Worm (Caenorhabditis elegans) whole organism, L4 larva: Measurements from ENCODE around the gene unc-43.

Experiments used
- F37D6.2 ChIP-seq: sonication (generic microtip); optimal IDR thresholded peaks from 2 replicates; lab custom pipeline; 2016; ENCODE audit warnings: mild to moderate bottlenecking, missing genetic modification characterization, missing compliant biosample characterization
- F44E2.7 ChIP-seq: fragments of 200-800 bp; sonication (Bioruptor generic); IDR thresholded peaks from 2 replicates; pipeline ENCODE4 v2.1.2; 2022; ENCODE audit warnings: missing genetic modification characterization, missing compliant biosample characterization
- T26A8.4 ChIP-seq: fragments of 200-800 bp; sonication (Bioruptor generic); IDR thresholded peaks from 2 replicates; pipeline ENCODE4 v1.3.6; 2022; ENCODE audit warnings: missing genetic modification characterization, missing compliant biosample characterization
- Y48G9A.11 ChIP-seq: fragments of 200-800 bp; sonication (Bioruptor generic); IDR thresholded peaks from 2 replicates; pipeline ENCODE4 v1.3.6; 2022; ENCODE audit warnings: missing genetic modification reagents, missing genetic modification characterization, missing compliant biosample characterization
- ZK337.2 ChIP-seq: fragments of 200-800 bp; sonication (Bioruptor generic); IDR thresholded peaks from 2 replicates; pipeline ENCODE4 v1.3.6; 2022; ENCODE audit warnings: missing genetic modification reagents, missing genetic modification characterization, missing compliant biosample characterization
- ZK546.5 ChIP-seq, 2 experiments: sonication (generic microtip); optimal IDR thresholded peaks; 2 replicates each; lab custom pipeline; 2017; ENCODE audit warnings: missing biosample characterization in 2 of 2, missing genetic modification characterization in 2 of 2
- aha-1 ChIP-seq: fragments of 150-350 bp; peaks from one replicate; lab custom pipeline; 2014; ENCODE audit warnings: missing biosample characterization, missing genetic modification characterization
- aly-2 ChIP-seq: sonication (generic microtip); optimal IDR thresholded peaks from 2 replicates; lab custom pipeline; 2018; ENCODE audit warnings: missing biosample characterization, missing genetic modification characterization
- arid-1 ChIP-seq: fragments of 200-800 bp; sonication (Bioruptor generic); conservative IDR thresholded peaks from 2 replicates; pipeline ENCODE4 v1.3.6; 2022; ENCODE audit warnings: missing genetic modification reagents, missing genetic modification characterization, missing compliant biosample characterization
- attf-4 ChIP-seq: sonication (generic microtip); optimal IDR thresholded peaks from 3 replicates; lab custom pipeline; 2017; ENCODE audit warnings: missing biosample characterization, missing genetic modification characterization
- ceh-20 ChIP-seq: fragments of 200-800 bp; sonication (Bioruptor generic); IDR thresholded peaks from 2 replicates; pipeline ENCODE4 v1.3.6; 2022; ENCODE audit warnings: missing genetic modification reagents, missing genetic modification characterization, missing compliant biosample characterization
- ceh-32 ChIP-seq: sonication (generic microtip); optimal IDR thresholded peaks from 2 replicates; lab custom pipeline; 2016; ENCODE audit warnings: mild to moderate bottlenecking, missing genetic modification characterization, missing compliant biosample characterization; ENCODE audit not compliant: poor library complexity
- ces-1 ChIP-seq: fragments of 150-350 bp; sonication (generic microtip); optimal IDR thresholded peaks from 4 replicates; lab custom pipeline; 2014; ENCODE audit warnings: missing biosample characterization, missing genetic modification reagents, missing genetic modification characterization
- cey-2 ChIP-seq: sonication (generic microtip); optimal IDR thresholded peaks from 3 replicates; lab custom pipeline; 2017; ENCODE audit warnings: missing genetic modification characterization, mild to moderate bottlenecking, missing compliant biosample characterization, antibody characterized with exemption, borderline replicate concordance; ENCODE audit not compliant: insufficient read depth
- ctbp-1 ChIP-seq: fragments of 200-800 bp; sonication (Bioruptor generic); IDR thresholded peaks from 2 replicates; pipeline ENCODE4 v1.3.6; 2022; ENCODE audit warnings: missing genetic modification reagents, missing genetic modification characterization, missing compliant biosample characterization
- daf-16 ChIP-seq, 3 experiments: sonication (generic microtip); optimal IDR thresholded peaks; 2 replicates each; lab custom pipeline; 2016 to 2017; ENCODE audit warnings: missing genetic modification characterization in 3 of 3, missing genetic modification reagents in 3 of 3, mild to moderate bottlenecking in 2 of 3, missing compliant biosample characterization in 2 of 3, missing biosample characterization in 1 of 3, moderate library complexity in 1 of 3
- daf-19 ChIP-seq: fragments of 200-800 bp; sonication (Bioruptor generic); conservative IDR thresholded peaks from 2 replicates; pipeline ENCODE4 v1.3.6; 2022; ENCODE audit warnings: missing genetic modification characterization, missing compliant biosample characterization
- egl-27 ChIP-seq: sonication (generic microtip); optimal IDR thresholded peaks from 3 replicates; lab custom pipeline; 2017; ENCODE audit warnings: missing biosample characterization, missing genetic modification reagents, missing genetic modification characterization
- fos-1 ChIP-seq: fragments of 150-350 bp; optimal IDR thresholded peaks from 2 replicates; lab custom pipeline; 2014; ENCODE audit warnings: missing biosample characterization, missing genetic modification characterization
- hif-1 ChIP-seq, 2 experiments: sonication (generic microtip); optimal IDR thresholded peaks; 2 replicates each; lab custom pipeline; 2016 to 2017; ENCODE audit warnings: missing compliant biosample characterization in 2 of 2, missing genetic modification characterization in 2 of 2, missing genetic modification reagents in 2 of 2, missing genotype in 2 of 2, mild to moderate bottlenecking in 1 of 2
- hlh-11 ChIP-seq: fragments of 200-800 bp; sonication (Bioruptor generic); optimal IDR thresholded peaks from 2 replicates; lab custom pipeline; 2018; ENCODE audit warnings: mild to moderate bottlenecking, missing genetic modification characterization, missing compliant biosample characterization
- hlh-30 ChIP-seq: sonication (generic microtip); optimal IDR thresholded peaks from 2 replicates; lab custom pipeline; 2017; ENCODE audit warnings: antibody characterized with exemption, mild to moderate bottlenecking, missing genetic modification characterization, missing compliant biosample characterization; ENCODE audit not compliant: insufficient read depth
- lim-7 ChIP-seq: fragments of 200-800 bp; sonication (Bioruptor generic); IDR thresholded peaks from 2 replicates; pipeline ENCODE4 v1.3.6; 2022; ENCODE audit warnings: missing genetic modification characterization, missing compliant biosample characterization
- lin-15B ChIP-seq: fragments of 150-350 bp; sonication (generic microtip); optimal IDR thresholded peaks from 3 replicates; lab custom pipeline; 2014; ENCODE audit warnings: missing biosample characterization, missing genetic modification characterization
- lin-29 ChIP-seq: fragments of 200-800 bp; sonication (Bioruptor generic); IDR thresholded peaks from 2 replicates; pipeline ENCODE4 v1.3.6; 2022; ENCODE audit warnings: missing genetic modification reagents, missing genetic modification characterization, missing compliant biosample characterization
- lin-39 ChIP-seq: fragments of 150-350 bp; optimal IDR thresholded peaks from 2 replicates; lab custom pipeline; 2014; ENCODE audit warnings: missing biosample characterization, missing genetic modification reagents, missing genetic modification characterization
- madf-9 ChIP-seq: fragments of 200-800 bp; sonication (Bioruptor generic); conservative IDR thresholded peaks from 2 replicates; pipeline ENCODE4 v1.3.6; 2022; ENCODE audit warnings: missing genetic modification reagents, missing genetic modification characterization, missing compliant biosample characterization
- nhr-10 ChIP-seq: fragments of 150-350 bp; optimal IDR thresholded peaks from 2 replicates; lab custom pipeline; 2014; ENCODE audit warnings: missing biosample characterization, missing genetic modification characterization
- nhr-11 ChIP-seq: fragments of 150-350 bp; optimal IDR thresholded peaks from 2 replicates; lab custom pipeline; 2014; ENCODE audit warnings: missing biosample characterization, missing genetic modification characterization
- nhr-28 ChIP-seq: fragments of 150-350 bp; optimal IDR thresholded peaks from 2 replicates; lab custom pipeline; 2014; ENCODE audit warnings: missing biosample characterization, missing genetic modification characterization
- nhr-48 ChIP-seq: sonication (generic microtip); optimal IDR thresholded peaks from 2 replicates; lab custom pipeline; 2016; ENCODE audit warnings: mild to moderate bottlenecking, missing genetic modification characterization, missing compliant biosample characterization
- nhr-6 ChIP-seq: fragments of 150-350 bp; optimal IDR thresholded peaks from 2 replicates; lab custom pipeline; 2014; ENCODE audit warnings: missing biosample characterization, missing genetic modification characterization
- nhr-77 ChIP-seq: fragments of 150-350 bp; optimal IDR thresholded peaks from 2 replicates; lab custom pipeline; 2014; ENCODE audit warnings: missing biosample characterization, missing genetic modification characterization
- pqm-1 ChIP-seq: sonication (generic microtip); optimal IDR thresholded peaks from 2 replicates; lab custom pipeline; 2017; ENCODE audit warnings: missing biosample characterization, missing genetic modification characterization
- saeg-2 ChIP-seq: fragments of 200-800 bp; sonication (Bioruptor generic); IDR thresholded peaks from 2 replicates; pipeline ENCODE4 v1.3.6; 2022; ENCODE audit warnings: missing genetic modification reagents, missing genetic modification characterization, missing compliant biosample characterization
- sdz-12 ChIP-seq: fragments of 200-800 bp; sonication (Bioruptor generic); optimal IDR thresholded peaks from 2 replicates; lab custom pipeline; 2018; ENCODE audit warnings: mild to moderate bottlenecking, missing genetic modification characterization, missing compliant biosample characterization
- skn-1 ChIP-seq: fragments of 150-350 bp; optimal IDR thresholded peaks from 2 replicates; lab custom pipeline; 2014; ENCODE audit warnings: missing biosample characterization, missing genetic modification characterization
- snpc-1.2 ChIP-seq: fragments of 200-800 bp; sonication (Bioruptor generic); IDR thresholded peaks from 2 replicates; pipeline ENCODE4 v1.3.6; 2022; ENCODE audit warnings: missing genetic modification reagents, missing genetic modification characterization, missing compliant biosample characterization
- spr-3 ChIP-seq: fragments of 200-800 bp; sonication (Bioruptor generic); optimal IDR thresholded peaks from 2 replicates; lab custom pipeline; 2018; ENCODE audit warnings: mild to moderate bottlenecking, missing genetic modification characterization, missing compliant biosample characterization
- tag-97 ChIP-seq: fragments of 200-800 bp; sonication (Bioruptor generic); IDR thresholded peaks from 2 replicates; pipeline ENCODE4 v1.3.6; 2022; ENCODE audit warnings: missing genetic modification characterization, missing compliant biosample characterization
- tra-1 ChIP-seq: fragments of 200-800 bp; sonication (Bioruptor generic); IDR thresholded peaks from 2 replicates; pipeline ENCODE4 v1.3.6; 2022; ENCODE audit warnings: missing genetic modification reagents, missing genetic modification characterization, missing compliant biosample characterization
- unc-62 ChIP-seq, 3 experiments: fragments of 150-350 bp in 1 of 3; sonication (generic microtip); optimal IDR thresholded peaks in 2 of 3; peaks in 1 of 3; 1 replicate in 1 of 3; 2 replicates in 2 of 3; lab custom pipeline; 2014 to 2017; ENCODE audit warnings: missing biosample characterization in 3 of 3, missing genetic modification characterization in 3 of 3, missing genetic modification reagents in 3 of 3, missing genotype in 1 of 3
- vab-7 ChIP-seq: fragments of 200-800 bp; sonication (Bioruptor generic); IDR thresholded peaks from 2 replicates; pipeline ENCODE4 v1.3.6; 2022; ENCODE audit warnings: missing genetic modification reagents, missing genetic modification characterization, missing compliant biosample characterization
- zag-1 ChIP-seq: fragments of 150-350 bp; optimal IDR thresholded peaks from 2 replicates; lab custom pipeline; 2014; ENCODE audit warnings: missing biosample characterization, missing genetic modification characterization
- zfp-3 ChIP-seq: fragments of 200-800 bp; sonication (Bioruptor generic); conservative IDR thresholded peaks from 2 replicates; pipeline ENCODE4 v1.3.6; 2022; ENCODE audit warnings: missing genetic modification reagents, missing genetic modification characterization, missing compliant biosample characterization
- zip-2 ChIP-seq: fragments of 150-350 bp; optimal IDR thresholded peaks from 2 replicates; lab custom pipeline; 2014; ENCODE audit warnings: missing biosample characterization, missing genetic modification characterization
- ztf-11 ChIP-seq: fragments of 150-350 bp; optimal IDR thresholded peaks from 2 replicates; lab custom pipeline; 2014; ENCODE audit warnings: missing biosample characterization, missing genetic modification characterization
- ztf-7 ChIP-seq: fragments of 150-350 bp; optimal IDR thresholded peaks from 2 replicates; lab custom pipeline; 2014; ENCODE audit warnings: missing biosample characterization, missing genetic modification characterization

The unc-43 gene

DNA sequence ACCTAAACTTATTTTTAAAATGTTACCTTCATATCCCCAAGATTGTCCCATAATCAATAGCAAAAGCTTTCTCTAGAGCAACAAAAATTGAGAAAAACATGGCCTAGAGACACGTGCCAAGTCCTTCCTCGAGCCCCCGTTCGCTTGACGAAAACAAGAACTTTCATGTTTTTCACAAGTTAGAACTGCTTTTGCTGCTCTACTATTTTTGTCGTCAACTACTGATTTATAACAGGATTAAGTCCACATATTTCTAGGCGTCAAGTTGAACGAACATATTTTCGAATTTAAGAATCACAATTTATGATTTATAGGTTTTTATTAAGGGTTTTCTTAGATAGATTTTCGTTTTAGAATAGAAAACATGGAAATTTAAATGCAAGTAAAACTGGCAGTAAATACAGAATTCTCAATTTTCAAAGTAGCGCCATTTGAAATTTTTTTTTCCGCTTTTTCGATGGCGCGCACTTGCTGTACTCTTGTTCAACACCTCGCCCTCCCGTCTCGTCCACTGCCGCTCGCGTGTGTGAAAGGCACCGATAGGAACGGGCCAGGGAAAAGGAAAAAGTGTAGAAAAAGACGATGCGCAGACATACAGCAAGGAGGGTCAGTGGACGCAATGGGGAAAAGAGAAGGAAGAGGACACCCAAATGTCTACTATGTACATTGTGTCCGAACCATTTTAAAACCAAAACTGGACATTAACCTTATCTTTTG, 65.7 kb downstream of the unc-43 start, which contains the start of gene rad-51 (continued):
- TF ChIP-seq hlh-30 (tag; lab: Kevin White, UChicago) (peak; percentile 64), ZK546.5 (tag; optimal IDR thresholded peaks at IDR 0.05; lab: Kevin White, UChicago) (no peak), snpc-1.2 (GFP tag; lab: Robert Waterston, UW) (no peak), lin-15B (no peak), ceh-20 (GFP tag; lab: Robert Waterston, UW) (peak; percentile 32; the same call in 1 of the 2 replicates), nhr-48 (tag; lab: Kevin White, UChicago) (no peak), attf-4 (tag; lab: Kevin White, UChicago) (no peak), zip-2 (no peak), saeg-2 (no peak), hif-1 (tag; optimal IDR thresholded peaks at IDR 0.05; lab: Kevin White, UChicago) (peak in 1 of 2 experiments; percentile 25), ztf-11 (tag; lab: Kevin White, UChicago) (no peak), Y48G9A.11 (GFP tag; lab: Robert Waterston, UW) (no peak), ZK337.2 (GFP tag; lab: Robert Waterston, UW) (no peak), cey-2 (tag; lab: Kevin White, UChicago) (no peak), hlh-11 (tag; lab: Kevin White, UChicago) (peak; percentile 70), daf-19 (no peak), ces-1 (GFP tag; lab: Kevin White, UChicago) (no peak), fos-1 (no peak), tra-1 (no peak), aly-2 (tag; lab: Kevin White, UChicago) (no peak), ctbp-1 (GFP tag; lab: Robert Waterston, UW) (0 out of 2 replicates have a peak, but pooled peaks have one; percentile 34)

DNA sequence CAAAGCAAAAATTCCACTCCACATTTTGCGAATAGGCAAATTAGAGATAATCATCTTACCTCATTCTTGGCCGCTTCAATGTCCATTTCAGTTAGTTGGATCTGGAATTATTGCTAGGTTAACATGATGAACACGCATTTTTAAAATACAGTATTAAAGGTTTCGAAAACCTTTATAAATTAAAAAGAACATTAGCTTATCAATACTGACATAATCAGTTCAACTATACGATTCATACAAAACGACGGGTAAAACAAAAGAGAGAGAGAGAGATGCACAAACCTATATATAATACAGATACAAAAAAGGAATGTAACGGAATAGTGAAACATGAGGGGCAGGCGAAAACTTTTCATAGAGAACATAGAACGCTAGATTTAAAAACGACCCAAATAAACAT, 68.5 kb downstream of the unc-43 start, which contains the start of gene thk-1:
Gene thk-1 (minus strand): TSS at position 101 of the 400 bp plus-strand sequence.
- TF ChIP-seq ZK337.2 (GFP tag; lab: Robert Waterston, UW), result no peak
- TF ChIP-seq aha-1 (tag; lab: Kevin White, UChicago), result peak; percentile 55
- no peak for TF ChIP-seq daf-16 (GFP tag; optimal IDR thresholded peaks at IDR 0.05; lab: Kevin White, UChicago)
- no peak for TF ChIP-seq daf-16 (tag; optimal IDR thresholded peaks at IDR 0.05; lab: Kevin White, UChicago)
- TF ChIP-seq unc-62 (GFP tag; optimal IDR thresholded peaks at IDR 0.05 in 1 of 2; lab: Kevin White, UChicago), result peak in 1 of 2 experiments; percentile 49
- no peak for TF ChIP-seq unc-62 (tag; optimal IDR thresholded peaks at IDR 0.05; lab: Kevin White, UChicago)
- TF ChIP-seq lin-29 (GFP tag; lab: Robert Waterston, UW), result no peak
- TF ChIP-seq Y48G9A.11 (GFP tag; lab: Robert Waterston, UW), result no peak
- no peak for TF ChIP-seq ceh-32
- TF ChIP-seq egl-27 (tag; lab: Kevin White, UChicago), result no peak
- TF ChIP-seq T26A8.4 (GFP tag; lab: Robert Waterston, UW), result no peak
- TF ChIP-seq F37D6.2 (tag; lab: Kevin White, UChicago), result no peak
- no peak for TF ChIP-seq tag-97 (GFP tag; lab: Robert Waterston, UW)
- no peak for TF ChIP-seq arid-1 (GFP tag; lab: Robert Waterston, UW)
- no peak for TF ChIP-seq nhr-11 (tag; lab: Kevin White, UChicago)
- TF ChIP-seq nhr-10 (tag; lab: Kevin White, UChicago), result no peak
- TF ChIP-seq ztf-7, result no peak
- TF ChIP-seq hlh-30 (tag; lab: Kevin White, UChicago), result no peak
- TF ChIP-seq lim-7 (GFP tag; lab: Robert Waterston, UW), result no peak
- no peak for TF ChIP-seq madf-9 (GFP tag; lab: Robert Waterston, UW)
- TF ChIP-seq sdz-12 (GFP tag; lab: Kevin White, UChicago), result no peak
- TF ChIP-seq pqm-1 (tag; lab: Kevin White, UChicago), result peak; percentile 44
- no peak for TF ChIP-seq lin-39 (tag; lab: Kevin White, UChicago)
- no peak for TF ChIP-seq zag-1 (tag; lab: Kevin White, UChicago)
- no peak for TF ChIP-seq skn-1 (tag; lab: Kevin White, UChicago)
- no peak for TF ChIP-seq ZK546.5 (tag; optimal IDR thresholded peaks at IDR 0.05; lab: Kevin White, UChicago)
- no peak for TF ChIP-seq hif-1 (tag; optimal IDR thresholded peaks at IDR 0.05; lab: Kevin White, UChicago)
- peak; percentile 7 for TF ChIP-seq nhr-28 (tag; lab: Kevin White, UChicago)
- no peak for TF ChIP-seq saeg-2
- TF ChIP-seq nhr-77, result no peak
- no peak for TF ChIP-seq spr-3 (GFP tag; lab: Kevin White, UChicago)
- TF ChIP-seq F44E2.7 (GFP tag; lab: Robert Waterston, UW), result no peak
- TF ChIP-seq zfp-3, result no peak
- TF ChIP-seq nhr-6 (tag; lab: Kevin White, UChicago), result no peak
- TF ChIP-seq vab-7 (GFP tag; lab: Robert Waterston, UW), result no peak
